Fruit fly (Drosophila melanogaster) whole organism, prepupa: Measurements from ENCODE around the gene CG1271.

Source experiments
- Blimp-1 ChIP-seq: fragments of 200-800 bp; sonication (Bioruptor generic); optimal IDR thresholded peaks from 3 replicates; lab custom pipeline; 2017; ENCODE audit warnings: missing biosample characterization, missing genetic modification characterization, mild to moderate bottlenecking, moderate library complexity, missing genetic modification reagents
- CG10631 ChIP-seq: fragments of 200-800 bp; sonication (Bioruptor generic); optimal IDR thresholded peaks from 2 replicates; lab custom pipeline; 2016; ENCODE audit warnings: missing biosample characterization, missing genetic modification characterization
- CG11762 ChIP-seq: fragments of 200-800 bp; sonication (Bioruptor generic); optimal IDR thresholded peaks from 3 replicates; lab custom pipeline; 2016; ENCODE audit warnings: missing biosample characterization, missing genetic modification characterization; ENCODE audit not compliant: insufficient read depth
- CG11902 ChIP-seq: fragments of 200-800 bp; sonication (Bioruptor generic); optimal IDR thresholded peaks from 3 replicates; lab custom pipeline; 2016; ENCODE audit warnings: missing biosample characterization, missing genetic modification characterization
- CG15336 ChIP-seq: fragments of 200-800 bp; sonication (Bioruptor generic); IDR thresholded peaks from 2 replicates; pipeline ENCODE4 v1.3.6; 2022; ENCODE audit warnings: missing biosample characterization, missing genetic modification characterization
- CG1621 ChIP-seq: fragments of 200-800 bp; sonication (Bioruptor generic); optimal IDR thresholded peaks from 3 replicates; lab custom pipeline; 2018; ENCODE audit warnings: missing biosample characterization, mild to moderate bottlenecking, missing genetic modification characterization
- CG16779 ChIP-seq: fragments of 200-800 bp; sonication (Bioruptor generic); optimal IDR thresholded peaks from 3 replicates; lab custom pipeline; 2017; ENCODE audit warnings: missing biosample characterization, mild to moderate bottlenecking, missing genetic modification characterization
- CG3032 ChIP-seq: fragments of 200-800 bp; optimal IDR thresholded peaks from 2 replicates; lab custom pipeline; 2019; ENCODE audit warnings: missing biosample characterization, mild to moderate bottlenecking, missing genetic modification characterization, moderate library complexity
- CG4318 ChIP-seq: fragments of 200-800 bp; sonication (Bioruptor generic); optimal IDR thresholded peaks from 3 replicates; lab custom pipeline; 2017; ENCODE audit warnings: missing biosample characterization, mild to moderate bottlenecking, missing genetic modification characterization
- CG6163 ChIP-seq: fragments of 200-800 bp; sonication (Bioruptor generic); IDR thresholded peaks from 3 replicates; pipeline ENCODE4 v1.3.6; 2022; ENCODE audit warnings: missing biosample characterization, missing genetic modification characterization
- CG6792 ChIP-seq: fragments of 200-800 bp; sonication (Bioruptor generic); optimal IDR thresholded peaks from 3 replicates; lab custom pipeline; 2016; ENCODE audit warnings: missing biosample characterization, missing genetic modification characterization
- CG6808 ChIP-seq: fragments of 200-800 bp; sonication (Bioruptor generic); optimal IDR thresholded peaks from 3 replicates; lab custom pipeline; 2017; ENCODE audit warnings: missing biosample characterization, missing genetic modification characterization, mild to moderate bottlenecking, moderate library complexity, missing genetic modification reagents
- CG6854 ChIP-seq: fragments of 200-800 bp; sonication (Bioruptor generic); optimal IDR thresholded peaks from 2 replicates; lab custom pipeline; 2017; ENCODE audit warnings: missing biosample characterization, mild to moderate bottlenecking, missing genetic modification characterization
- CG8119 ChIP-seq: fragments of 200-800 bp; sonication (Bioruptor generic); IDR thresholded peaks from 3 replicates; pipeline ENCODE4 v1.3.6; 2022; ENCODE audit warnings: missing biosample characterization, missing genetic modification characterization
- CG8319 ChIP-seq: fragments of 200-800 bp; sonication (Bioruptor generic); optimal IDR thresholded peaks from 3 replicates; lab custom pipeline; 2016; ENCODE audit warnings: missing biosample characterization, missing genetic modification characterization
- CG9139 ChIP-seq: fragments of 200-800 bp; sonication (Bioruptor generic); optimal IDR thresholded peaks from 3 replicates; lab custom pipeline; 2017; ENCODE audit warnings: missing biosample characterization, mild to moderate bottlenecking, missing genetic modification characterization
- Eip78C ChIP-seq: fragments of 200-800 bp; sonication (Bioruptor generic); peaks from one replicate; lab custom pipeline; 2016; ENCODE audit warnings: missing biosample characterization, missing genetic modification characterization
- Eip93F ChIP-seq: fragments of 200-800 bp; sonication (Bioruptor generic); optimal IDR thresholded peaks from 2 replicates; lab custom pipeline; 2016; ENCODE audit warnings: missing biosample characterization, mild to moderate bottlenecking, missing genetic modification characterization
- Ets21C ChIP-seq: fragments of 200-800 bp; sonication (Bioruptor generic); optimal IDR thresholded peaks from 3 replicates; lab custom pipeline; 2016; ENCODE audit warnings: missing biosample characterization, missing genetic modification characterization
- Ets96B ChIP-seq: fragments of 200-800 bp; optimal IDR thresholded peaks from 2 replicates; lab custom pipeline; 2019; ENCODE audit warnings: missing biosample characterization, mild to moderate bottlenecking, missing genetic modification characterization, moderate library complexity
- Gug ChIP-seq: fragments of 200-800 bp; sonication (Bioruptor generic); IDR thresholded peaks from 2 replicates; pipeline ENCODE4 v1.3.6; 2022; ENCODE audit warnings: missing biosample characterization, missing genetic modification characterization
- Hr4 ChIP-seq: fragments of 200-800 bp; sonication (Bioruptor generic); optimal IDR thresholded peaks from 3 replicates; lab custom pipeline; 2016; ENCODE audit warnings: missing biosample characterization, missing genetic modification characterization
- Met ChIP-seq: fragments of 200-800 bp; sonication (Bioruptor generic); optimal IDR thresholded peaks from 3 replicates; lab custom pipeline; 2016; ENCODE audit warnings: missing biosample characterization, missing genetic modification characterization
- OdsH ChIP-seq: fragments of 200-800 bp; sonication (Bioruptor generic); optimal IDR thresholded peaks from 3 replicates; lab custom pipeline; 2016; ENCODE audit warnings: missing biosample characterization, missing genetic modification characterization
- Smox ChIP-seq: fragments of 200-800 bp; sonication (Bioruptor generic); optimal IDR thresholded peaks from 3 replicates; lab custom pipeline; 2016; ENCODE audit warnings: missing biosample characterization, missing genetic modification characterization
- Sox102F ChIP-seq: fragments of 200-800 bp; sonication (Bioruptor generic); optimal IDR thresholded peaks from 2 replicates; lab custom pipeline; 2016; ENCODE audit warnings: missing biosample characterization, mild to moderate bottlenecking, missing genetic modification characterization
- Sox14 ChIP-seq: fragments of 200-800 bp; sonication (Bioruptor generic); optimal IDR thresholded peaks from 3 replicates; lab custom pipeline; 2016; ENCODE audit warnings: missing biosample characterization, missing genetic modification characterization
- achi ChIP-seq: fragments of 200-800 bp; sonication (Bioruptor generic); optimal IDR thresholded peaks from 3 replicates; lab custom pipeline; 2016; ENCODE audit warnings: missing biosample characterization, missing genetic modification characterization
- cyc ChIP-seq: fragments of 200-800 bp; sonication (Bioruptor generic); optimal IDR thresholded peaks from 3 replicates; lab custom pipeline; 2016; ENCODE audit warnings: missing biosample characterization, missing genetic modification characterization
- dac ChIP-seq: fragments of 200-800 bp; sonication (Bioruptor generic); optimal IDR thresholded peaks from 2 replicates; lab custom pipeline; 2017; ENCODE audit warnings: missing biosample characterization, mild to moderate bottlenecking, missing genetic modification characterization
- eg ChIP-seq: fragments of 200-800 bp; sonication (Bioruptor generic); IDR thresholded peaks from 3 replicates; pipeline ENCODE4 v1.3.6; 2022; ENCODE audit warnings: missing biosample characterization, missing genetic modification characterization
- esn ChIP-seq: fragments of 200-800 bp; sonication (Bioruptor generic); optimal IDR thresholded peaks from 2 replicates; lab custom pipeline; 2016; ENCODE audit warnings: missing biosample characterization, mild to moderate bottlenecking, missing genetic modification characterization, moderate library complexity
- fd85E ChIP-seq: fragments of 200-800 bp; sonication (Bioruptor generic); optimal IDR thresholded peaks from 3 replicates; lab custom pipeline; 2016; ENCODE audit warnings: missing biosample characterization, missing genetic modification characterization
- fkh ChIP-seq: fragments of 200-800 bp; sonication (Bioruptor generic); optimal IDR thresholded peaks from 3 replicates; lab custom pipeline; 2017; ENCODE audit warnings: missing biosample characterization, mild to moderate bottlenecking, missing genetic modification characterization, moderate library complexity
- lz ChIP-seq: fragments of 200-800 bp; sonication (Bioruptor generic); optimal IDR thresholded peaks from 3 replicates; lab custom pipeline; 2016; ENCODE audit warnings: missing biosample characterization, missing genetic modification characterization
- pdm3 ChIP-seq: fragments of 200-800 bp; sonication (Bioruptor generic); optimal IDR thresholded peaks from 3 replicates; lab custom pipeline; 2016; ENCODE audit warnings: missing biosample characterization, missing genetic modification characterization
- salr ChIP-seq, 2 experiments: fragments of 200-800 bp; sonication (Bioruptor generic); optimal IDR thresholded peaks; 3 replicates each; lab custom pipeline; 2016 to 2018; ENCODE audit warnings: missing biosample characterization in 2 of 2, missing genetic modification characterization in 2 of 2, mild to moderate bottlenecking in 1 of 2
- spab ChIP-seq: fragments of 200-800 bp; sonication (Bioruptor generic); optimal IDR thresholded peaks from 2 replicates; lab custom pipeline; 2017; ENCODE audit warnings: missing biosample characterization, mild to moderate bottlenecking, missing genetic modification characterization, missing genetic modification reagents
- ss ChIP-seq, 2 experiments: fragments of 200-800 bp; sonication (Bioruptor generic); optimal IDR thresholded peaks; 2 replicates in 1 of 2; 3 replicates in 1 of 2; lab custom pipeline; 2017 to 2018; ENCODE audit warnings: mild to moderate bottlenecking in 2 of 2, missing biosample characterization in 2 of 2, missing genetic modification characterization in 2 of 2, moderate library complexity in 1 of 2
- svp ChIP-seq: fragments of 200-800 bp; sonication (Bioruptor generic); peaks from one replicate; lab custom pipeline; 2016; ENCODE audit warnings: missing biosample characterization, missing genetic modification characterization
- topi ChIP-seq: fragments of 200-800 bp; sonication (Bioruptor generic); optimal IDR thresholded peaks from 3 replicates; lab custom pipeline; 2016; ENCODE audit warnings: missing biosample characterization, missing genetic modification characterization
- vri ChIP-seq: fragments of 200-800 bp; sonication (Bioruptor generic); optimal IDR thresholded peaks from 3 replicates; lab custom pipeline; 2016; ENCODE audit warnings: missing biosample characterization, mild to moderate bottlenecking, missing genetic modification characterization

Gene CG1271

DNA sequence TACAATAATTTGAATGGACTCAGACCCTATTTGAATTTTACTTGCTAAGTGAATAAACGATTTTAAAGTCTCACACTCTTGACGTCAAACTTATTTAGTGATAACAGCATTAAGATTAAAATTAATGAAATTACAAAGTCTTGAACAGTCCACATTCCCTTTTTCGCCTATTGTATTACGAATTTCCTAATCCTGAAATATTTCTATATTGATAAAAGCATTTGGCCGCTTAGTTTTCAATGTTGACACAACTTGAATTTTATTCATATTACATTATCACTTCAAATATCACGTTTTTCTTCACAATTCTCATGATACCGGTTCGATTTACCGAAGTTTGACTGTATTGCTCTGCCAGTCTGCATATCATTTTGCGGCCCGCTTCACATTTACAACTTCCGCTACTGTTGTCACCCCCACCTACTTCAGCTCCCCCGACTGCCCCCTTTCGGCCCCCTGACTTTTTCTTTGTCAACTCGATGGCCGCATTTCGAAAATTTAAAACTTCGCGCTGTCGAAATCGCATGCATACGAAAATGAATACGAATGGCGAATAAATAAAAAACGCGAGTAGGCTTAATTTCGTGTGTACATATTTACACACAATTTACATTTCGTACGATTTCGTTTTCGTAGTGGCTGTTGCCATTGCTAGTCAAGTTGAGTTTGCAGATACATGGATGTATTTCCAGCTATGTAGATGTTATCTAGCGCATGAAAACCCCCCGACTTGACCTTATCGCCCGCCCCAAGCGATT is 26.3 kb downstream of the CG1271 start (continued):
- peak; percentile 68 for TF ChIP-seq Met
- TF ChIP-seq svp (GFP tag; lab: Kevin White, UChicago), result peak; percentile 81
- peak; percentile 51 for TF ChIP-seq Hr4 (GFP tag; lab: Kevin White, UChicago)
- peak; percentile 21 for TF ChIP-seq Ets96B (tag; lab: Kevin White, UChicago)
- TF ChIP-seq lz, result peak; percentile 57
- TF ChIP-seq CG6792, result peak; percentile 28
- TF ChIP-seq CG4318, result peak; percentile 5
- TF ChIP-seq pdm3, result peak; percentile 61
- no peak for TF ChIP-seq dac (GFP tag; lab: Kevin White, UChicago)
- TF ChIP-seq CG9139 (GFP tag; lab: Kevin White, UChicago), result no peak
- no peak for TF ChIP-seq salr (GFP tag; optimal IDR thresholded peaks at IDR 0.05; lab: Kevin White, UChicago)
- TF ChIP-seq fkh (GFP tag; lab: Kevin White, UChicago), result peak; percentile 71
- TF ChIP-seq Sox14 (GFP tag; lab: Kevin White, UChicago), result peak; percentile 45
- no peak for TF ChIP-seq CG6163 (GFP tag; lab: Robert Waterston, UW)
- peak; percentile 3 for TF ChIP-seq CG3032
- TF ChIP-seq spab (GFP tag; lab: Kevin White, UChicago), result peak; percentile 29
- peak; percentile 27 for TF ChIP-seq CG10631 (GFP tag; lab: Kevin White, UChicago)
- peak; percentile 54 for TF ChIP-seq cyc
- no peak for TF ChIP-seq fd85E (GFP tag; lab: Kevin White, UChicago)
- peak; percentile 9 for TF ChIP-seq CG6854 (GFP tag; lab: Kevin White, UChicago)
- peak; percentile 60 for TF ChIP-seq Smox (GFP tag; lab: Kevin White, UChicago)
- TF ChIP-seq CG11762 (GFP tag; lab: Kevin White, UChicago), result peak; percentile 58
- peak; percentile 87 for TF ChIP-seq Eip78C
- TF ChIP-seq CG8319 (GFP tag; lab: Kevin White, UChicago), result no peak
- TF ChIP-seq eg, result no peak
- peak; percentile 66 for TF ChIP-seq Sox102F
- TF ChIP-seq esn (GFP tag; lab: Kevin White, UChicago), result peak; percentile 50
- TF ChIP-seq topi, result peak; percentile 75
- TF ChIP-seq achi (GFP tag; lab: Kevin White, UChicago), result peak; percentile 29
- TF ChIP-seq Eip93F (GFP tag; lab: Kevin White, UChicago), result no peak
- no peak for TF ChIP-seq vri
- 0 out of 2 replicates have a peak, but pooled peaks have one; percentile 14 for TF ChIP-seq Gug (GFP tag; lab: Robert Waterston, UW)
- TF ChIP-seq, all 60 proteins: peak for 41

DNA sequence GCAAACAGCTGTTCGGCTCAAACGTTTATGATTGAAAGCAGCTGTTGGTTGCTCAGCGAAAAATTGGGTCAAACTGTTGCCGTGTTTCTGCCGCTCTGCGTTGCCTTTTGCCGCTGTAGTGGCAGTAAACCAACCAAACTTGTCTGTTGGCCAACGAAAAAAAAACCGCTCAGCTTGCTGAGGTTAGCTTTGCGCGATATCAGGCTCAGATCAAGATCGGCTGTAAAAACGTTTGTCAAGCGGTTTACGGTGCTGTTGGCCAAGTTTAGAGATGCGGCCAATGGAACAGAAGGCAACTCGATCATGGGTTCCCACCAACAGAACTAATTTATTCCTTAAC is 26.8 kb downstream of the CG1271 start:
- TF ChIP-seq vri (no peak), CG11902 (GFP tag; lab: Kevin White, UChicago) (no peak), Sox14 (GFP tag; lab: Kevin White, UChicago) (no peak), CG1621 (no peak), Smox (GFP tag; lab: Kevin White, UChicago) (no peak), CG15336 (GFP tag; lab: Robert Waterston, UW) (no peak), Ets21C (GFP tag; lab: Kevin White, UChicago) (no peak), CG10631 (GFP tag; lab: Kevin White, UChicago) (no peak), CG16779 (tag; lab: Kevin White, UChicago) (no peak), OdsH (no peak), pdm3 (no peak), CG6808 (GFP tag; lab: Kevin White, UChicago) (no peak), CG8119 (GFP tag; lab: Robert Waterston, UW) (no peak), spab (GFP tag; lab: Kevin White, UChicago) (no peak), ss (GFP tag; optimal IDR thresholded peaks at IDR 0.05; lab: Kevin White, UChicago) (no peak), Blimp-1 (GFP tag; lab: Kevin White, UChicago) (no peak), cyc (no peak)
